Fruit fly (Drosophila melanogaster) whole organism, embryonic: ENCODE results near the gene CG43850.

Experiments
- Ada2b ChIP-seq: fragments of 200-800 bp; sonication (Bioruptor generic); IDR thresholded peaks from 2 replicates; pipeline ENCODE4 v1.3.6; 2022; ENCODE audit warnings: missing biosample characterization, missing genetic modification characterization
- Atf3 ChIP-seq: fragments of 200-800 bp; sonication (Bioruptor generic); optimal IDR thresholded peaks from 3 replicates; lab custom pipeline; 2016; ENCODE audit warnings: missing biosample characterization, missing genetic modification characterization
- Blimp-1 ChIP-seq: fragments of 200-800 bp; sonication (Bioruptor generic); optimal IDR thresholded peaks from 3 replicates; lab custom pipeline; 2018; ENCODE audit warnings: missing biosample characterization, missing genetic modification characterization, mild to moderate bottlenecking, moderate library complexity, missing genetic modification reagents
- CG12155 ChIP-seq: fragments of 200-800 bp; sonication (Bioruptor generic); optimal IDR thresholded peaks from 3 replicates; lab custom pipeline; 2016; ENCODE audit warnings: missing biosample characterization, missing genetic modification characterization
- CG13296 ChIP-seq: fragments of 200-800 bp; sonication (Bioruptor generic); optimal IDR thresholded peaks from 3 replicates; lab custom pipeline; 2018; ENCODE audit warnings: missing biosample characterization, mild to moderate bottlenecking, missing genetic modification characterization
- CG13775 ChIP-seq: fragments of 200-800 bp; sonication (Bioruptor generic); optimal IDR thresholded peaks from 3 replicates; lab custom pipeline; 2017; ENCODE audit warnings: missing biosample characterization, mild to moderate bottlenecking, missing genetic modification characterization
- CG14667 ChIP-seq: fragments of 200-800 bp; sonication (Bioruptor generic); IDR thresholded peaks from 2 replicates; pipeline ENCODE4 v1.3.6; 2022; ENCODE audit warnings: missing biosample characterization, missing genetic modification characterization
- CG16863 ChIP-seq: fragments of 200-800 bp; sonication (Bioruptor generic); optimal IDR thresholded peaks from 3 replicates; lab custom pipeline; 2016; ENCODE audit warnings: missing biosample characterization, missing genetic modification characterization
- CG17361 ChIP-seq: fragments of 200-800 bp; sonication (Bioruptor generic); IDR thresholded peaks from 3 replicates; pipeline ENCODE4 v1.3.6; 2022; ENCODE audit warnings: missing biosample characterization, missing genetic modification characterization
- CG17385 ChIP-seq: fragments of 200-800 bp; sonication (Bioruptor generic); optimal IDR thresholded peaks from 3 replicates; lab custom pipeline; 2018; ENCODE audit warnings: missing biosample characterization, mild to moderate bottlenecking, missing genetic modification characterization
- CG17912 ChIP-seq: fragments of 200-800 bp; sonication (Bioruptor generic); optimal IDR thresholded peaks from 2 replicates; lab custom pipeline; 2018; ENCODE audit warnings: missing biosample characterization, mild to moderate bottlenecking, missing genetic modification characterization
- CG1792 ChIP-seq: fragments of 200-800 bp; sonication (Bioruptor generic); optimal IDR thresholded peaks from 2 replicates; lab custom pipeline; 2016; ENCODE audit warnings: missing biosample characterization, missing genetic modification characterization
- CG2202 ChIP-seq: fragments of 200-800 bp; sonication (Bioruptor generic); optimal IDR thresholded peaks from 2 replicates; lab custom pipeline; 2018; ENCODE audit warnings: missing biosample characterization, mild to moderate bottlenecking, missing genetic modification characterization
- CG30403 ChIP-seq: fragments of 200-800 bp; sonication (Bioruptor generic); optimal IDR thresholded peaks from 3 replicates; lab custom pipeline; 2016; ENCODE audit warnings: missing biosample characterization, missing genetic modification characterization
- CG3065 ChIP-seq: fragments of 200-800 bp; sonication (Bioruptor generic); optimal IDR thresholded peaks from 2 replicates; lab custom pipeline; 2016; ENCODE audit warnings: missing biosample characterization, missing genetic modification characterization
- CG3163 ChIP-seq: fragments of 200-800 bp; sonication (Bioruptor generic); optimal IDR thresholded peaks from 3 replicates; lab custom pipeline; 2016; ENCODE audit warnings: missing biosample characterization, missing genetic modification characterization
- CG3847 ChIP-seq: fragments of 200-800 bp; sonication (Bioruptor generic); IDR thresholded peaks from 2 replicates; pipeline ENCODE4 v1.3.6; 2022; ENCODE audit warnings: missing biosample characterization, missing genetic modification characterization
- CG7372 ChIP-seq: fragments of 200-800 bp; sonication (Bioruptor generic); IDR thresholded peaks from 2 replicates; pipeline ENCODE4 v1.3.6; 2022; ENCODE audit warnings: missing biosample characterization, missing genetic modification characterization
- CG8944 ChIP-seq: fragments of 200-800 bp; sonication (Bioruptor generic); optimal IDR thresholded peaks from 3 replicates; lab custom pipeline; 2016; ENCODE audit warnings: missing biosample characterization, missing genetic modification characterization
- CTCF ChIP-seq: fragments of 200-800 bp; sonication (Bioruptor generic); optimal IDR thresholded peaks from 2 replicates; lab custom pipeline; 2017; ENCODE audit warnings: missing biosample characterization, mild to moderate bottlenecking, missing genetic modification characterization, moderate library complexity
- CoRest ChIP-seq: fragments of 200-800 bp; sonication (Bioruptor generic); optimal IDR thresholded peaks from 3 replicates; lab custom pipeline; 2018; ENCODE audit warnings: missing biosample characterization, mild to moderate bottlenecking, missing genetic modification characterization, moderate library complexity
- Deaf1 ChIP-seq: fragments of 200-800 bp; optimal IDR thresholded peaks from 3 replicates; lab custom pipeline; 2019; ENCODE audit warnings: missing biosample characterization, mild to moderate bottlenecking, missing genetic modification characterization, moderate library complexity
- E2f1 ChIP-seq: fragments of 200-800 bp; sonication (Bioruptor generic); IDR thresholded peaks from 2 replicates; pipeline ENCODE4 v1.3.6; 2022; ENCODE audit warnings: missing biosample characterization, missing genetic modification characterization
- E2f2 ChIP-seq: fragments of 200-800 bp; sonication (Bioruptor generic); IDR thresholded peaks from 2 replicates; pipeline ENCODE4 v1.3.6; 2022; ENCODE audit warnings: missing biosample characterization, missing genetic modification characterization
- Fer1 ChIP-seq: fragments of 200-800 bp; sonication (Bioruptor generic); optimal IDR thresholded peaks from 2 replicates; lab custom pipeline; 2017; ENCODE audit warnings: missing biosample characterization, mild to moderate bottlenecking, missing genetic modification characterization
- HmgD ChIP-seq: fragments of 200-800 bp; sonication (Bioruptor generic); optimal IDR thresholded peaks from 3 replicates; lab custom pipeline; 2016; ENCODE audit warnings: missing biosample characterization, missing genetic modification characterization
- Meics ChIP-seq: fragments of 200-800 bp; sonication (Bioruptor generic); optimal IDR thresholded peaks from 2 replicates; lab custom pipeline; 2017; ENCODE audit warnings: missing biosample characterization, mild to moderate bottlenecking, missing genetic modification characterization
- Oaz ChIP-seq: fragments of 200-800 bp; sonication (Bioruptor generic); IDR thresholded peaks from 2 replicates; pipeline ENCODE4 v1.3.6; 2022; ENCODE audit warnings: missing biosample characterization, missing genetic modification characterization
- Rfx ChIP-seq: fragments of 200-800 bp; sonication (Bioruptor generic); IDR thresholded peaks from 2 replicates; pipeline ENCODE4 v1.3.6; 2022; ENCODE audit warnings: missing biosample characterization, missing genetic modification characterization
- bowl ChIP-seq: fragments of 200-800 bp; sonication (Bioruptor generic); IDR thresholded peaks from 2 replicates; pipeline ENCODE4 v1.3.6; 2022; ENCODE audit warnings: missing biosample characterization, missing genetic modification characterization
- chinmo ChIP-seq: fragments of 200-800 bp; sonication (Bioruptor generic); IDR thresholded peaks from 4 replicates; pipeline ENCODE4 v1.3.6; 2022; ENCODE audit warnings: missing biosample characterization, missing genetic modification characterization; ENCODE audit not compliant: partially characterized antibody
- cwo ChIP-seq: fragments of 200-800 bp; sonication (Bioruptor generic); optimal IDR thresholded peaks from 3 replicates; lab custom pipeline; 2017; ENCODE audit warnings: missing biosample characterization, missing genetic modification characterization, mild to moderate bottlenecking, moderate library complexity, missing genetic modification reagents
- danr ChIP-seq: fragments of 200-800 bp; sonication (Bioruptor generic); IDR thresholded peaks from 2 replicates; pipeline ENCODE4 v1.3.6; 2022; ENCODE audit warnings: missing biosample characterization, missing genetic modification characterization
- dati ChIP-seq: fragments of 200-800 bp; sonication (Bioruptor generic); IDR thresholded peaks from 2 replicates; pipeline ENCODE4 v1.3.6; 2022; ENCODE audit warnings: missing biosample characterization, missing genetic modification characterization
- dm ChIP-seq: fragments of 200-800 bp; sonication (Bioruptor generic); optimal IDR thresholded peaks from 3 replicates; lab custom pipeline; 2016; ENCODE audit warnings: missing biosample characterization, missing genetic modification characterization
- gt ChIP-seq: fragments of 200-800 bp; sonication (Bioruptor generic); IDR thresholded peaks from 2 replicates; pipeline ENCODE4 v1.3.6; 2022; ENCODE audit warnings: missing biosample characterization, missing genetic modification characterization
- hkb ChIP-seq, 2 experiments: fragments of 200-800 bp in 1 of 2; fragments of >200 bp in 1 of 2; sonication (Bioruptor generic) in 1 of 2; IDR thresholded peaks in 1 of 2; optimal IDR thresholded peaks in 1 of 2; 2 replicates each; pipeline versions ENCODE4 v1.3.6 to Lab custom; 2017 to 2022; ENCODE audit warnings: missing biosample characterization in 1 of 2, missing genetic modification characterization in 1 of 2
- hth ChIP-seq: fragments of >200 bp; optimal IDR thresholded peaks from 2 replicates; lab custom pipeline; 2017; ENCODE audit warnings: inconsistent platforms
- ken ChIP-seq: fragments of 200-800 bp; sonication (Bioruptor generic); IDR thresholded peaks from 3 replicates; pipeline ENCODE4 v1.3.6; 2022; ENCODE audit warnings: missing biosample characterization, missing genetic modification characterization
- lab ChIP-seq: fragments of 200-800 bp; sonication (Bioruptor generic); optimal IDR thresholded peaks from 3 replicates; lab custom pipeline; 2017; ENCODE audit warnings: missing biosample characterization, missing genetic modification characterization, mild to moderate bottlenecking, moderate library complexity, missing genetic modification reagents
- lilli ChIP-seq: fragments of 200-800 bp; sonication (Bioruptor generic); optimal IDR thresholded peaks from 3 replicates; lab custom pipeline; 2016; ENCODE audit warnings: missing biosample characterization, missing genetic modification characterization
- otp ChIP-seq: fragments of 200-800 bp; sonication (Bioruptor generic); IDR thresholded peaks from 3 replicates; pipeline ENCODE4, ENCODE4 v1.3.6; 2022; ENCODE audit warnings: missing biosample characterization, missing genetic modification characterization
- pros ChIP-seq: fragments of 200-800 bp; sonication (Bioruptor generic); optimal IDR thresholded peaks from 3 replicates; lab custom pipeline; 2019; ENCODE audit warnings: missing biosample characterization, mild to moderate bottlenecking, missing genetic modification characterization, moderate library complexity
- pum ChIP-seq: fragments of 200-800 bp; sonication (Bioruptor generic); optimal IDR thresholded peaks from 2 replicates; lab custom pipeline; 2016; ENCODE audit warnings: missing biosample characterization, missing genetic modification characterization
- repo ChIP-seq: fragments of 200-800 bp; sonication (Bioruptor generic); optimal IDR thresholded peaks from 2 replicates; lab custom pipeline; 2016; ENCODE audit warnings: missing biosample characterization, missing genetic modification characterization
- tgo ChIP-seq: fragments of 200-800 bp; sonication (Bioruptor generic); IDR thresholded peaks from 3 replicates; pipeline ENCODE4 v1.3.6; 2022; ENCODE audit warnings: missing biosample characterization, missing genetic modification characterization
- toy ChIP-seq: fragments of 200-800 bp; sonication (Bioruptor generic); IDR thresholded peaks from 2 replicates; pipeline ENCODE4 v1.3.6; 2022; ENCODE audit warnings: missing biosample characterization, missing genetic modification characterization
- trh ChIP-seq: fragments of 200-800 bp; sonication (Bioruptor generic); optimal IDR thresholded peaks from 2 replicates; lab custom pipeline; 2016; ENCODE audit warnings: missing biosample characterization, missing genetic modification characterization
- tup ChIP-seq: fragments of 200-800 bp; sonication (Bioruptor generic); optimal IDR thresholded peaks from 2 replicates; lab custom pipeline; 2016; ENCODE audit warnings: missing biosample characterization, mild to moderate bottlenecking, missing genetic modification characterization, moderate library complexity
- usp ChIP-seq: fragments of >200 bp; optimal IDR thresholded peaks from 2 replicates; lab custom pipeline; 2017; ENCODE audit warnings: missing biosample characterization, missing genetic modification characterization

Gene CG43850

DNA sequence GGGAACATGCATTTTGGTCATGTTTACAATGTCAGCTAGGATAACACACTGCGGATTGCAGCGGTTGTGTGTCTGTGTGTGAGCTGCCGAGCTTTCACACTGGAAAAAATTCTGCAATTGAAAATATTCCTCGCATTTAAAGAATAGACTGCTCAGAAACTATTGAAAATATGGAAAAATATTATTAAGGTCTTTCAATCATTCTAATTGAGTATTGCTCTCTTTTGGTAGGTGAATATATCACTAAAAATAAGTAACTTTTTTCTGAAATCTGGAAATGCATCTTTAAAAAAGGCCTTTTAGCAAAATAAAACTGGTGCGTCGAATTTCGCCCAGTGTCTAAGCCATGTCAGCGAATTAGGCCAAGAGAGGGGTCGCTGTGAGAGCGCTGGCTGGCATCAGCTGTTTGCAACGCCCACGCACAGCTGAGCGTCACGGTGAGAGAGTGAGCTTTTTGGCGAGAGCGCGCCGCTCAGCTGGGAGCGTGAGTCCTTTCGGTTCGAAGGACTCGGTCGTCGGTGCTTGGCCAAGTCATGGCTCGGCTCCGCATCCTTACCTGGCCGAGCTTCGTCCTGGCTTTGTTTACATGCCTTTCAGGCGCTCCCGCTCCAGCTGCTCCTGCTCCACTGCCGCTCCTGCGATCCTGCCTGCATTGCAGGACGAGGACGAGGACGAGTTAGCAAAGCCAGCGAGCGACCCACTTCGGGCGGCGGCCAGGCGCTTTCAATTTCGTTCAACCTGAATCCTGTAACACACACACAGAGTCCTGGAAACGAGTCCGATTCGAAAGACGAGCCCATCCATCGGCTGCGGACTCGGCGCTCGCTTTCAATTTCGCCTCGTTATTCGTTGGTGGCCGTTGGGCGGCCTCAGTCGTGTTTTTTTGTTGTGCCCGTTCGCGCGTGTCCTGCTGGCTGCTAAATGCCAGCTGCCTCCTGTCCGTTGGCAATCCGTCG is 46.0 kb downstream of the CG43850 start, which contains the start of gene CG46308 (continued):
- TF ChIP-seq CG8944 (GFP tag; lab: Kevin White, UChicago) (no peak), E2f1 (GFP tag; lab: Robert Waterston, UW) (no peak), Fer1 (GFP tag; lab: Kevin White, UChicago) (peak; percentile 62), CG1792 (GFP tag; lab: Kevin White, UChicago) (no peak), E2f2 (GFP tag; lab: Robert Waterston, UW) (no peak), dati (GFP tag; lab: Robert Waterston, UW) (no peak), gt (GFP tag; lab: Robert Waterston, UW) (no peak), CG3847 (no peak), CG14667 (GFP tag; lab: Robert Waterston, UW) (0 out of 2 replicates have a peak, but pooled peaks have one; percentile 6), cwo (GFP tag; lab: Kevin White, UChicago) (peak; percentile 38), HmgD (GFP tag; lab: Kevin White, UChicago) (no peak), CoRest (tag; lab: Kevin White, UChicago) (peak; percentile 38), CG17912 (no peak), CG2202 (no peak), CG16863 (GFP tag; lab: Kevin White, UChicago) (no peak), Atf3 (no peak), CG13296 (GFP tag; lab: Kevin White, UChicago) (peak; percentile 43), repo (no peak), chinmo (GFP tag; lab: Robert Waterston, UW) (0 out of 4 replicates have a peak, but pooled peaks have one; percentile 20), lilli (GFP tag; lab: Kevin White, UChicago) (peak; percentile 39), CTCF (GFP tag; lab: Kevin White, UChicago) (no peak), hkb (optimal IDR thresholded peaks at IDR 0.05; lab: Kevin White, UChicago) (no peak), hkb (GFP tag; IDR thresholded peaks at IDR 0.05; lab: Robert Waterston, UW) (no peak), tgo (GFP tag; lab: Robert Waterston, UW) (no peak), lab (GFP tag; lab: Kevin White, UChicago) (peak; percentile 66), Meics (GFP tag; lab: Kevin White, UChicago) (peak; percentile 62), bowl (GFP tag; lab: Robert Waterston, UW) (no peak), hth (lab: Kevin White, UChicago) (no peak), Ada2b (GFP tag; lab: Robert Waterston, UW) (no peak), tup (GFP tag; lab: Kevin White, UChicago) (no peak), usp (GFP tag; lab: Kevin White, UChicago) (no peak), ken (GFP tag; lab: Robert Waterston, UW) (no peak), Deaf1 (tag; lab: Kevin White, UChicago) (peak; percentile 93), pum (GFP tag; lab: Kevin White, UChicago) (no peak), Blimp-1 (GFP tag; lab: Kevin White, UChicago) (no peak), otp (GFP tag; lab: Robert Waterston, UW) (no peak), CG30403 (GFP tag; lab: Kevin White, UChicago) (peak; percentile 30), CG17361 (no peak), dm (GFP tag; lab: Kevin White, UChicago) (no peak), CG3065 (no peak), toy (no peak), CG12155 (peak; percentile 19), CG7372 (GFP tag; lab: Robert Waterston, UW) (no peak), pros (GFP tag; lab: Kevin White, UChicago) (no peak), CG3163 (no peak), CG17385 (GFP tag; lab: Kevin White, UChicago) (peak; percentile 39), CG13775 (no peak), danr (GFP tag; lab: Robert Waterston, UW) (no peak), Rfx (0 out of 2 replicates have a peak, but pooled peaks have one; percentile 10), Oaz (no peak), trh (no peak)
